Fruit fly (Drosophila melanogaster) whole organism, embryonic: ENCODE results near the gene Plap.

Experiments
- Asciz ChIP-seq: fragments of 200-800 bp; sonication (Bioruptor generic); optimal IDR thresholded peaks from 2 replicates; lab custom pipeline; 2017; ENCODE audit warnings: missing biosample characterization, mild to moderate bottlenecking, missing genetic modification characterization, missing genetic modification reagents
- Bdp1 ChIP-seq: fragments of 200-800 bp; sonication (Bioruptor generic); optimal IDR thresholded peaks from 3 replicates; lab custom pipeline; 2016; ENCODE audit warnings: missing biosample characterization, missing genetic modification characterization
- Bgb ChIP-seq: fragments of 200-800 bp; sonication (Bioruptor generic); IDR thresholded peaks from 2 replicates; pipeline ENCODE4 v1.3.6; 2022; ENCODE audit warnings: missing biosample characterization, missing genetic modification characterization; ENCODE audit not compliant: partially characterized antibody
- CG10654 ChIP-seq: fragments of 200-800 bp; sonication (Bioruptor generic); optimal IDR thresholded peaks from 2 replicates; lab custom pipeline; 2016; ENCODE audit warnings: missing biosample characterization, missing genetic modification characterization
- CG11696 ChIP-seq: fragments of 200-800 bp; sonication (Bioruptor generic); IDR thresholded peaks from 2 replicates; pipeline ENCODE4 v1.3.6; 2022; ENCODE audit warnings: missing biosample characterization, missing genetic modification characterization
- CG14014 ChIP-seq: fragments of 200-800 bp; sonication (Bioruptor generic); IDR thresholded peaks from 2 replicates; pipeline ENCODE4 v1.3.6; 2022; ENCODE audit warnings: missing biosample characterization, missing genetic modification characterization
- CG1602 ChIP-seq: fragments of 200-800 bp; sonication (Bioruptor generic); optimal IDR thresholded peaks from 3 replicates; lab custom pipeline; 2016; ENCODE audit warnings: missing biosample characterization, missing genetic modification characterization
- CG1647 ChIP-seq: fragments of 200-800 bp; sonication (Bioruptor generic); optimal IDR thresholded peaks from 3 replicates; lab custom pipeline; 2016; ENCODE audit warnings: missing biosample characterization, missing genetic modification characterization
- CG17568 ChIP-seq: fragments of 200-800 bp; sonication (Bioruptor generic); optimal IDR thresholded peaks from 2 replicates; lab custom pipeline; 2018; ENCODE audit warnings: missing biosample characterization, mild to moderate bottlenecking, missing genetic modification characterization, moderate library complexity
- CG18476 ChIP-seq: fragments of 200-800 bp; sonication (Bioruptor generic); optimal IDR thresholded peaks from 2 replicates; lab custom pipeline; 2016; ENCODE audit warnings: missing biosample characterization, mild to moderate bottlenecking, missing genetic modification characterization
- CG2712 ChIP-seq: fragments of 200-800 bp; optimal IDR thresholded peaks from 3 replicates; lab custom pipeline; 2019; ENCODE audit warnings: missing biosample characterization, mild to moderate bottlenecking, missing genetic modification characterization, moderate library complexity
- CG30020 ChIP-seq: fragments of 200-800 bp; optimal IDR thresholded peaks from 2 replicates; lab custom pipeline; 2019; ENCODE audit warnings: missing biosample characterization, mild to moderate bottlenecking, missing genetic modification characterization, moderate library complexity
- CG30431 ChIP-seq: fragments of 200-800 bp; sonication (Bioruptor generic); optimal IDR thresholded peaks from 2 replicates; lab custom pipeline; 2017; ENCODE audit warnings: missing biosample characterization, missing genetic modification characterization
- CG32767 ChIP-seq: fragments of 200-800 bp; sonication (Bioruptor generic); IDR thresholded peaks from 2 replicates; pipeline ENCODE4 v1.3.6; 2022; ENCODE audit warnings: missing biosample characterization, missing genetic modification characterization
- CG33557 ChIP-seq: fragments of 200-800 bp; sonication (Bioruptor generic); optimal IDR thresholded peaks from 2 replicates; lab custom pipeline; 2019; ENCODE audit warnings: missing biosample characterization, mild to moderate bottlenecking, missing genetic modification characterization, moderate library complexity
- CG34224 ChIP-seq: fragments of 200-800 bp; sonication (Bioruptor generic); IDR thresholded peaks from 3 replicates; pipeline ENCODE4 v1.3.6; 2022; ENCODE audit warnings: missing biosample characterization, missing genetic modification characterization; ENCODE audit not compliant: partially characterized antibody
- CG3726 ChIP-seq: fragments of 200-800 bp; sonication (Bioruptor generic); IDR thresholded peaks from 3 replicates; pipeline ENCODE4, ENCODE4 v1.3.6; 2022; ENCODE audit warnings: missing biosample characterization, missing genetic modification characterization
- CG43689 ChIP-seq: fragments of 200-800 bp; sonication (Bioruptor generic); IDR thresholded peaks from 2 replicates; pipeline ENCODE4 v1.3.6; 2022; ENCODE audit warnings: missing biosample characterization, missing genetic modification characterization
- CG6689 ChIP-seq: fragments of 200-800 bp; sonication (Bioruptor generic); IDR thresholded peaks from 2 replicates; pipeline ENCODE4 v1.3.6; 2022; ENCODE audit warnings: missing biosample characterization, missing genetic modification characterization
- CG7786 ChIP-seq: fragments of 200-800 bp; sonication (Bioruptor generic); optimal IDR thresholded peaks from 2 replicates; lab custom pipeline; 2016; ENCODE audit warnings: missing biosample characterization, missing genetic modification characterization
- CG8089 ChIP-seq: fragments of 200-800 bp; sonication (Bioruptor generic); optimal IDR thresholded peaks from 3 replicates; lab custom pipeline; 2016; ENCODE audit warnings: missing biosample characterization, missing genetic modification characterization
- CG8359 ChIP-seq: fragments of 200-800 bp; sonication (Bioruptor generic); optimal IDR thresholded peaks from 2 replicates; lab custom pipeline; 2017; ENCODE audit warnings: missing biosample characterization, mild to moderate bottlenecking, missing genetic modification characterization, borderline replicate concordance
- CG8478 ChIP-seq: fragments of >200 bp; optimal IDR thresholded peaks from 2 replicates; lab custom pipeline; 2018
- CG8765 ChIP-seq: fragments of 200-800 bp; sonication (Bioruptor generic); IDR thresholded peaks from 2 replicates; pipeline ENCODE4 v1.3.6; 2022; ENCODE audit warnings: missing biosample characterization, missing genetic modification characterization
- CG9609 ChIP-seq: fragments of 200-800 bp; sonication (Bioruptor generic); optimal IDR thresholded peaks from 3 replicates; lab custom pipeline; 2016; ENCODE audit warnings: missing biosample characterization, missing genetic modification characterization
- CTCF ChIP-seq: fragments of 200-800 bp; sonication (Bioruptor generic); optimal IDR thresholded peaks from 2 replicates; lab custom pipeline; 2017; ENCODE audit warnings: missing biosample characterization, mild to moderate bottlenecking, missing genetic modification characterization, moderate library complexity
- Camta ChIP-seq: fragments of 200-800 bp; sonication (Bioruptor generic); optimal IDR thresholded peaks from 2 replicates; lab custom pipeline; 2016; ENCODE audit warnings: missing biosample characterization, missing genetic modification characterization
- Dip2 ChIP-seq: fragments of 200-800 bp; sonication (Bioruptor generic); IDR thresholded peaks from 2 replicates; pipeline ENCODE4 v1.3.6; 2022; ENCODE audit warnings: missing biosample characterization, missing genetic modification characterization
- Dll ChIP-seq: fragments of 200-800 bp; sonication (Bioruptor generic); IDR thresholded peaks from 4 replicates; pipeline ENCODE4 v1.3.6; 2022; ENCODE audit warnings: missing biosample characterization, missing genetic modification characterization; ENCODE audit not compliant: partially characterized antibody
- Ets65A ChIP-seq: fragments of 200-800 bp; sonication (Bioruptor generic); peaks from one replicate; lab custom pipeline; 2016; ENCODE audit warnings: missing biosample characterization, missing genetic modification characterization
- Fer1 ChIP-seq: fragments of 200-800 bp; sonication (Bioruptor generic); optimal IDR thresholded peaks from 2 replicates; lab custom pipeline; 2017; ENCODE audit warnings: missing biosample characterization, mild to moderate bottlenecking, missing genetic modification characterization
- H2.0 ChIP-seq: fragments of 200-800 bp; sonication (Bioruptor generic); IDR thresholded peaks from 2 replicates; pipeline ENCODE4 v1.3.6; 2022; ENCODE audit warnings: missing biosample characterization, missing genetic modification characterization
- Hand ChIP-seq: fragments of 200-800 bp; sonication (Bioruptor generic); optimal IDR thresholded peaks from 2 replicates; lab custom pipeline; 2017; ENCODE audit warnings: mild to moderate bottlenecking, missing biosample characterization, missing genetic modification reagents, missing genetic modification characterization
- Hr3 ChIP-seq: fragments of 200-800 bp; sonication (Bioruptor generic); optimal IDR thresholded peaks from 3 replicates; lab custom pipeline; 2016; ENCODE audit warnings: missing biosample characterization, missing genetic modification characterization
- Hr39 ChIP-seq: fragments of >200 bp; optimal IDR thresholded peaks from 2 replicates; lab custom pipeline; 2017
- Usf ChIP-seq: fragments of 200-800 bp; sonication (Bioruptor generic); optimal IDR thresholded peaks from 2 replicates; lab custom pipeline; 2017; ENCODE audit warnings: missing genotype, missing biosample characterization, missing genetic modification characterization
- abd-A ChIP-seq: fragments of 200-800 bp; sonication (Bioruptor generic); optimal IDR thresholded peaks from 3 replicates; lab custom pipeline; 2019; ENCODE audit warnings: missing biosample characterization, mild to moderate bottlenecking, missing genetic modification characterization, moderate library complexity
- ac ChIP-seq: fragments of 200-800 bp; sonication (Bioruptor generic); optimal IDR thresholded peaks from 3 replicates; lab custom pipeline; 2017; ENCODE audit warnings: missing biosample characterization, mild to moderate bottlenecking, missing genetic modification characterization
- ap ChIP-seq: fragments of 200-800 bp; sonication (Bioruptor generic); IDR thresholded peaks from 2 replicates; pipeline ENCODE4 v1.3.6; 2022; ENCODE audit warnings: missing biosample characterization, missing genetic modification characterization
- ase ChIP-seq: fragments of 200-800 bp; sonication (Bioruptor generic); IDR thresholded peaks from 3 replicates; pipeline ENCODE4 v1.3.6; 2022; ENCODE audit warnings: missing biosample characterization, missing genetic modification characterization
- cg ChIP-seq: fragments of 200-800 bp; sonication (Bioruptor generic); optimal IDR thresholded peaks from 3 replicates; lab custom pipeline; 2019; ENCODE audit warnings: missing biosample characterization, mild to moderate bottlenecking, missing genetic modification characterization, moderate library complexity
- chn ChIP-seq: fragments of 200-800 bp; sonication (Bioruptor generic); optimal IDR thresholded peaks from 2 replicates; lab custom pipeline; 2016; ENCODE audit warnings: missing biosample characterization, missing genetic modification characterization
- croc ChIP-seq: fragments of 200-800 bp; sonication (Bioruptor generic); conservative IDR thresholded peaks from 3 replicates; pipeline ENCODE4 v1.3.6; 2022; ENCODE audit warnings: missing biosample characterization, missing genetic modification characterization
- emc ChIP-seq: fragments of 200-800 bp; sonication (Bioruptor generic); optimal IDR thresholded peaks from 2 replicates; lab custom pipeline; 2016; ENCODE audit warnings: missing biosample characterization, missing genetic modification characterization
- her ChIP-seq: fragments of 200-800 bp; sonication (Bioruptor generic); optimal IDR thresholded peaks from 2 replicates; lab custom pipeline; 2016; ENCODE audit warnings: missing biosample characterization, missing genetic modification characterization
- knrl ChIP-seq: fragments of 200-800 bp; sonication (Bioruptor generic); IDR thresholded peaks from 3 replicates; pipeline ENCODE4 v1.3.6; 2022; ENCODE audit warnings: missing biosample characterization, missing genetic modification characterization; ENCODE audit not compliant: partially characterized antibody
- lilli ChIP-seq: fragments of 200-800 bp; sonication (Bioruptor generic); optimal IDR thresholded peaks from 3 replicates; lab custom pipeline; 2016; ENCODE audit warnings: missing biosample characterization, missing genetic modification characterization
- luna ChIP-seq: fragments of 200-800 bp; sonication (Bioruptor generic); optimal IDR thresholded peaks from 2 replicates; lab custom pipeline; 2016; ENCODE audit warnings: missing biosample characterization, missing genetic modification characterization
- peb ChIP-seq: fragments of 200-800 bp; sonication (Bioruptor generic); IDR thresholded peaks from 2 replicates; pipeline ENCODE4 v1.3.6; 2022; ENCODE audit warnings: missing biosample characterization, missing genetic modification characterization
- pita ChIP-seq: fragments of 200-800 bp; sonication (Bioruptor generic); optimal IDR thresholded peaks from 2 replicates; lab custom pipeline; 2017; ENCODE audit warnings: missing biosample characterization, mild to moderate bottlenecking, missing genetic modification characterization
- ranshi ChIP-seq: fragments of 200-800 bp; sonication (Bioruptor generic); IDR thresholded peaks from 2 replicates; pipeline ENCODE4 v1.3.6; 2022; ENCODE audit warnings: missing biosample characterization, missing genetic modification characterization
- sens ChIP-seq: fragments of 200-800 bp; sonication (Bioruptor generic); peaks from one replicate; lab custom pipeline; 2016; ENCODE audit warnings: missing biosample characterization, missing genetic modification characterization
- toy ChIP-seq: fragments of 200-800 bp; sonication (Bioruptor generic); IDR thresholded peaks from 2 replicates; pipeline ENCODE4 v1.3.6; 2022; ENCODE audit warnings: missing biosample characterization, missing genetic modification characterization
- wdn ChIP-seq: fragments of 200-800 bp; sonication (Bioruptor generic); IDR thresholded peaks from 2 replicates; pipeline ENCODE4 v1.3.6; 2022; ENCODE audit warnings: missing biosample characterization, missing genetic modification characterization

Gene Plap

DNA sequence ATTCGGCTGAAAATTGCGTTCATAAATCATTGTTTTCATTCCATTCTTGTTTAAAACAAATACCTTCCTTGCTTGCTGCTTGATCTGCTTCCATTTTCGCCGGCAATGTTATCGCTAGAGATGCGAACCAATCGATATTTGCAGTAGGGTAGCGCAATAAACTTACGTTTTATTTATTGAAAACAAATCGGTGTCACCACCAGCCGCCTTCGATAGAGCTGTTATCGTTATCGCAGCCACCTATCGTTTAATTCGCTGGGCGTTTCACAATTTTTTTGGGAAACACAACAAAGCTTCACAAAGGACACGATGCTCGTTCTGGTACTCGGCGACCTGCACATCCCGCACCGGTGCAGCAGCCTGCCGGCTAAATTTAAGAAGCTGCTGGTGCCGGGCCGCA lies 19.6 kb downstream of the Plap start, which contains the start of the genes Tfb4 and Vps29 (continued):
- TF ChIP-seq CTCF (GFP tag; lab: Kevin White, UChicago) = no peak
- no peak for TF ChIP-seq Hand (GFP tag; lab: Kevin White, UChicago)
- no peak for TF ChIP-seq ase (GFP tag; lab: Robert Waterston, UW)
- TF ChIP-seq CG14014 (GFP tag; lab: Robert Waterston, UW) = peak; percentile 23; the same call in 1 of the 2 replicates
- TF ChIP-seq lilli (GFP tag; lab: Kevin White, UChicago) = peak; percentile 82
- no peak for TF ChIP-seq ac (GFP tag; lab: Kevin White, UChicago)
- no peak for TF ChIP-seq CG32767 (GFP tag; lab: Robert Waterston, UW)
- TF ChIP-seq luna (GFP tag; lab: Kevin White, UChicago) = no peak
- no peak for TF ChIP-seq CG1602 (GFP tag; lab: Kevin White, UChicago)
- no peak for TF ChIP-seq CG8359 (GFP tag; lab: Kevin White, UChicago)
- no peak for TF ChIP-seq Usf (GFP tag; lab: Kevin White, UChicago)
- TF ChIP-seq CG8089 (GFP tag; lab: Kevin White, UChicago) = no peak
- no peak for TF ChIP-seq ap
- TF ChIP-seq CG8765 (GFP tag; lab: Robert Waterston, UW) = no peak
- TF ChIP-seq wdn (GFP tag; lab: Robert Waterston, UW) = no peak
- peak; percentile 99 for TF ChIP-seq CG17568 (GFP tag; lab: Kevin White, UChicago)
- TF ChIP-seq Hr3 (GFP tag; lab: Kevin White, UChicago) = no peak
- no peak for TF ChIP-seq Dip2 (GFP tag; lab: Robert Waterston, UW)
- TF ChIP-seq CG10654 (GFP tag; lab: Kevin White, UChicago) = peak; percentile 21
- peak; percentile 55 for TF ChIP-seq chn (GFP tag; lab: Kevin White, UChicago)
- no peak for TF ChIP-seq peb
- TF ChIP-seq H2.0 (GFP tag; lab: Robert Waterston, UW) = peak; percentile 46; the same call in 1 of the 2 replicates
- TF ChIP-seq sens = peak; percentile 35
- TF ChIP-seq CG11696 (GFP tag; lab: Robert Waterston, UW) = no peak
- peak; percentile 75 for TF ChIP-seq CG6689 (GFP tag; lab: Robert Waterston, UW)
- TF ChIP-seq CG30020 = no peak
- no peak for TF ChIP-seq croc
- TF ChIP-seq CG1647 (GFP tag; lab: Kevin White, UChicago) = no peak
- no peak for TF ChIP-seq toy (GFP tag; lab: Robert Waterston, UW)
- no peak for TF ChIP-seq abd-A (tag; lab: Kevin White, UChicago)
- peak; percentile 75 for TF ChIP-seq her (GFP tag; lab: Kevin White, UChicago)
- TF ChIP-seq CG9609 (GFP tag; lab: Kevin White, UChicago) = no peak
- TF ChIP-seq CG43689 (GFP tag; lab: Robert Waterston, UW) = no peak
- TF ChIP-seq Bdp1 (GFP tag; lab: Kevin White, UChicago) = no peak
- TF ChIP-seq CG7786 (GFP tag; lab: Kevin White, UChicago) = peak; percentile 56
- no peak for TF ChIP-seq emc
- TF ChIP-seq CG30431 (GFP tag; lab: Kevin White, UChicago) = no peak
- TF ChIP-seq Asciz = no peak
- peak; percentile 94 for TF ChIP-seq Ets65A (GFP tag; lab: Kevin White, UChicago)
- no peak for TF ChIP-seq CG8478
- TF ChIP-seq knrl = peak; percentile 71; the same call in 2 of the 3 replicates
- no peak for TF ChIP-seq pita (GFP tag; lab: Kevin White, UChicago)
- no peak for TF ChIP-seq CG33557 (GFP tag; lab: Kevin White, UChicago)
- TF ChIP-seq ranshi = peak; percentile 38; the same call in 1 of the 2 replicates
- TF ChIP-seq Fer1 (GFP tag; lab: Kevin White, UChicago) = peak; percentile 46
- no peak for TF ChIP-seq CG18476 (GFP tag; lab: Kevin White, UChicago)
- TF ChIP-seq Dll (GFP tag; lab: Robert Waterston, UW) = peak; percentile 84
- no peak for TF ChIP-seq CG3726 (GFP tag; lab: Robert Waterston, UW)
- TF ChIP-seq CG2712 (tag; lab: Kevin White, UChicago) = peak; percentile 49
- no peak for TF ChIP-seq cg
- TF ChIP-seq Hr39 = no peak
- no peak for TF ChIP-seq Camta (GFP tag; lab: Kevin White, UChicago)
- peak; percentile 99 for TF ChIP-seq CG34224
- TF ChIP-seq Bgb (GFP tag; lab: Robert Waterston, UW) = peak; percentile 94
